Fruit fly (Drosophila melanogaster): Measurements from ENCODE around the gene aay.

DNA sequence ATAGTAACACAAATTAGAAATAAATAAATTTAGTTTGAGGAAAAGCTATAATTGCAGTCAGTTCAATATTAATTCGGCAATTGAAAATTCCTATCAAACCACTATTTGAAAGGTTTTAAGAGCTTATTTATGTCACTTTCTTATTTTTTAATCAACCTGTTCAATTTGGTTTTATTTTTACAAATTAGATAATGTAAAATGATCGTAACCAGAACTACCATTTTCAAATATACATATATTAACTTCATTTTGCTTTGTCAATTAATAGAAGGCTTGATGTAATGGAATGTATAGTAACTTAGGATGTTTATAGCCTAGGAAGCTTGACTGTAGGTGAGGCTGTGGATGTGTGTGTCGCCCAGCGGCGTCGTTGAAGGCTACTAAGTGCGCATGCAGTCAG lies 43.5 kb downstream of the aay start:
- TF ChIP-seq row (GFP tag; IDR thresholded peaks at IDR 0.05) (peak; percentile 51; the same call in 2 of the 3 replicates), Abd-B (GFP tag; optimal IDR thresholded peaks at IDR 0.05) (no peak), Hsf (GFP tag; optimal IDR thresholded peaks at IDR 0.05) (peak; percentile 8), CG2875 (GFP tag; optimal IDR thresholded peaks at IDR 0.05) (no peak), dan (GFP tag; IDR thresholded peaks at IDR 0.05) (no peak), CG4854 (GFP tag; optimal IDR thresholded peaks at IDR 0.05) (no peak), CG1792 (GFP tag; optimal IDR thresholded peaks at IDR 0.05) (no peak)

Measured in whole organism, embryonic.